Worm (Caenorhabditis elegans): Measurements from ENCODE around the gene C38C10.3.

The C38C10.3 gene

DNA sequence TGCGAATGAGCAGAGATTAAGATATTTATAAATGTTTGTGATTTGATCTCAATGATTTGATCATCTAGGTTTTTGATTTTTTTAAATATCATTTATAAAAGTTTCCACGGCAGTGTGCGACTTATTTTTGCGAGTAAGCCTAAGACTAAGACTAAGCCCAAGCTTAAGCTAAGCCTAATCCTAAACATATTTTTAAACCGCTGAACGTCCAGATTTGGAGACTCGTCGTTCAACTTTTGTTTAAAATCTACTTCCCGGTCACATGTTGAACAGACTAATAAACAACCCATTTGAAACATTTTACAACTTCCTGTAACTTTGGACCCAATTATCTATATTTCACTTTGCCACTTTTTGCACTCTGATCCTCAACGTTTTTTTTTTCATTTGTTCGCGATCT is 26.4 kb downstream of the C38C10.3 start, which contains the start of gene K04H4.5:
Gene K04H4.5, plus strand, starts transcription at position 301 of the 400 bp plus-strand sequence.
- no peak for TF ChIP-seq tbx-8 (GFP tag; optimal IDR thresholded peaks at IDR 0.05)
- no peak for TF ChIP-seq sptf-1 (tag; optimal IDR thresholded peaks at IDR 0.05)

DNA sequence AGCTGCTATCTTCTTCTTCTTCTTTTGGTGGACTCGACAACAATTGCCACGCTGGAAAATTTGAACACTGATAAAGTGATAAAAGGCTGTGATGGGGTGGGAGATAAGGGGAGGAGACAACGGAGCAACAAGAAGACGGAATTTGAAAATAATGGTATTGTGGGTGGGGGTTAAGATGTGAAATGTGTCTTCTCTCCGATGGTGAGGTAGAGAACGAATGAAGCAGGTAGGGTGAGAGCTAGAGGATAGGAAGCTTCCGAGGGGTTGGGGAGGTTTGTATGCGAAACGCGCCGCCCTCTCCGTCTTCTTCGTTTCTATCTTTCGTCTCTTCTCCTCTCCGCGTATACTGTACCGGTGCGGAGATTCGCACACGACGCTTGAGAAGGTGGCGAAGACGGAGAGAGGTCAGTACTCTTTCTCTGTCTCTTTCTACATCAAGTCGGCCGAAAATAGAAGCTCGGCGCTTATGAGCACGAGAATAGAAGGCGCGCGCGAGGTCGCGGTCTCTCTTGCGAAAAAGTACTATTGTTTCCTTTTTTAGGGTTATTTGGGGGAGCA is 30.0 kb downstream of the C38C10.3 start, which contains the start of gene chtb-1:
Gene chtb-1, minus strand, starts transcription at position 51 of the 558 bp plus-strand sequence.
- TF ChIP-seq nhr-28 (tag; optimal IDR thresholded peaks at IDR 0.05): no peak
- TF ChIP-seq ceh-43 (GFP tag; optimal IDR thresholded peaks at IDR 0.05): no peak
- no peak for TF ChIP-seq ceh-83 (GFP tag; optimal IDR thresholded peaks at IDR 0.05)
- TF ChIP-seq pha-4 (tag; optimal IDR thresholded peaks at IDR 0.05): no peak
- TF ChIP-seq mep-1 (tag; optimal IDR thresholded peaks at IDR 0.05): no peak
- no peak for TF ChIP-seq ces-1 (GFP tag; optimal IDR thresholded peaks at IDR 0.05)
- no peak for TF ChIP-seq nhr-237 (tag; optimal IDR thresholded peaks at IDR 0.05)
- no peak for TF ChIP-seq elt-1 (tag; optimal IDR thresholded peaks at IDR 0.05; ENCODE audit: borderline replicate concordance, insufficient read depth)
- no peak for TF ChIP-seq cnd-1 (tag; optimal IDR thresholded peaks at IDR 0.05)
- no peak for TF ChIP-seq snpc-4 (tag; optimal IDR thresholded peaks at IDR 0.05)

DNA sequence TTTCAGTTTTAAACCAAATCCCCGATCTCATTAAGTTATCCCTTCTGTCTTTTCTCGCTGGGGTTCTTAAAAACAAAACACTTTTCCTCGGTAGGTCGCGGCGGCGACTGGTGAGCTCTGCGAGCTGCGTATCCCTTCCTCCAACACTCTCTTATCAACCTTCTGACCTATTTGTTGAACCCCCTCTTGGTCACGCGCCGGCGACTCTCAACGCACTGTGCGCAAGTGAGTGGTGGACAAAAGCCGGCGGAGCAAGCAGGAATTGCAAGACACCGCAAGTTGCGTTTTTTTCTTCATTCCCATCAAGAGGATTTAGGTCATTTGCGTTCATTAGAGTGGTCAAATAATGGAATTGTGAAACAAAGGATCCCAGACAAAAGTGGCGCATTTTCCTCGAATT is 31.6 kb downstream of the C38C10.3 start:
- TF ChIP-seq pha-4 (tag; optimal IDR thresholded peaks at IDR 0.05): peak; percentile 34
- TF ChIP-seq ceh-83 (GFP tag; optimal IDR thresholded peaks at IDR 0.05): no peak
- no peak for TF ChIP-seq nhr-2 (tag; optimal IDR thresholded peaks at IDR 0.05)
- no peak for TF ChIP-seq sptf-1 (tag; optimal IDR thresholded peaks at IDR 0.05)

DNA sequence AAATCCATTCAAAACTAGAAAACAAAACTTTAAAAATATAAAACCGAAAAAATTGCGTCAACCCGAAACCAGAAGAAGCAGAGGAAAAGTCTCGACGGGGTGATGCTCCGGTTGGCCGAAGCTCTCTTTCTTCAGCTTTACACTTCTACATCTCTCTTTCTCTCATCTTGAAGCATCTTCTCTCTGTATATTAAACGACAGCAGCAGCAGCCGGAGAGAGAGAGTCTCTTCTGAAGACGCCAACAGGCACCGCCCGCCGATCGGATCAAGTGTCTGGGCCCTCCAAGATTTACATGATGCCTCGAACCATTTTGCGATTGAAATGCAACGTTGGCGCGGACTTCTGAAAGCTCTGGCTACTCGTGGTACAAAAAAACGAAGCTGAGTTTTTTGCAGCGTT is 38.7 kb downstream of the C38C10.3 start:
- TF ChIP-seq unc-62 (GFP tag; optimal IDR thresholded peaks at IDR 0.05) (peak; percentile 24), hlh-1 (tag; optimal IDR thresholded peaks at IDR 0.05) (peak; percentile 91), cnd-1 (tag; optimal IDR thresholded peaks at IDR 0.05) (no peak), lin-13 (tag; optimal IDR thresholded peaks at IDR 0.05) (no peak), nhr-76 (tag; optimal IDR thresholded peaks at IDR 0.05) (no peak)

DNA sequence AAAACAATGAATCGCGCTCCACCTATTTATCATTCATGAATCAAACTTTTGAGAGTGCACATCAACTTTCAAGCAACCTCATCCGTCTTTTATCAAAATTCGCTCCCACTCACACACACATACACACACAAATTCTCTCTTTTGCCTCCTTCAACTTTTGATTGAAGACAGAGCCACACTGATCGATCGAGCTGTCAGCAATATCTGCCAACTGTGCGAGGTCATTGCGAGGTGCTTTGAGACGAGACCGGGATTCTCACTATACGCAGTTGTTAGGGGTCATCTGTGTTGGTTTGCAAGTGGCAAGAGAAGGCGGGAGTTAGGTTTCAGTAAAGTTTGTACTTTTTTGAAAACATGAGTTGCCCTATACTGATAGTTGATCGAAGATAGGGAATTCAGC is 39.3 kb downstream of the C38C10.3 start:
- no peak for TF ChIP-seq blmp-1 (tag; optimal IDR thresholded peaks at IDR 0.05)
- no peak for TF ChIP-seq lin-32 (GFP tag; optimal IDR thresholded peaks at IDR 0.05)
- no peak for TF ChIP-seq unc-120 (tag; optimal IDR thresholded peaks at IDR 0.05; ENCODE audit: poor library complexity, severe bottlenecking)
- no peak for TF ChIP-seq nhr-28 (tag; optimal IDR thresholded peaks at IDR 0.05)
- TF ChIP-seq mep-1 (tag; optimal IDR thresholded peaks at IDR 0.05): no peak
- no peak for TF ChIP-seq ham-2 (GFP tag; optimal IDR thresholded peaks at IDR 0.05)
- TF ChIP-seq unc-62 (GFP tag; optimal IDR thresholded peaks at IDR 0.05): peak; percentile 98
- peak; percentile 99 for TF ChIP-seq hlh-1 (tag; optimal IDR thresholded peaks at IDR 0.05)
- TF ChIP-seq sptf-1 (tag; optimal IDR thresholded peaks at IDR 0.05): no peak

DNA sequence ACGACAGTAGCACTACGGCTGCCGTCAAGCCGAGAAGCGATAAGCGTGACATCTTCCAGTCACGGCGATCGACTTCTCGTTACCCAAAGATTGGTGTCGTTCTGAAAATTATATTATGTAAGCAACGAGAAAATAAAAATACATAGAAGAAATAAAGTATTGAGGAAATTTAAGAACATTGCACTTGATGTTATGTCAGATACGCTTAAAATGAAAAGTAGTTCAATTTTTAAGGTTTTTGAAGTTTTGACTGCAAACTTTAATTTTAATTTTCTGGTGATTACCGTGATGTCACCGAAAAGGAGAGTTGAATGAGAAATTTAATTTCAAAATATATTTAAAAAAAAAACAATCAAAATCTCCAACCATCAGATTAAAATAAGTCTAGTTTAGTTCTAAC is 41.1 kb downstream of the C38C10.3 start, which contains the start of gene emb-9:
Gene emb-9, minus strand, starts transcription at position 101 of the 400 bp plus-strand sequence.
- no peak for TF ChIP-seq hlh-1 (tag; optimal IDR thresholded peaks at IDR 0.05)
- no peak for TF ChIP-seq sptf-1 (tag; optimal IDR thresholded peaks at IDR 0.05)
- no peak for TF ChIP-seq M03D4.4 (tag; optimal IDR thresholded peaks at IDR 0.05)
- no peak for TF ChIP-seq ztf-11 (tag; optimal IDR thresholded peaks at IDR 0.05)
- TF ChIP-seq ceh-43 (GFP tag; optimal IDR thresholded peaks at IDR 0.05): no peak
- no peak for TF ChIP-seq unc-62 (GFP tag; optimal IDR thresholded peaks at IDR 0.05)
- TF ChIP-seq mls-2 (tag; optimal IDR thresholded peaks at IDR 0.05): no peak
- TF ChIP-seq unc-120 (tag; optimal IDR thresholded peaks at IDR 0.05; ENCODE audit: poor library complexity, severe bottlenecking): no peak

DNA sequence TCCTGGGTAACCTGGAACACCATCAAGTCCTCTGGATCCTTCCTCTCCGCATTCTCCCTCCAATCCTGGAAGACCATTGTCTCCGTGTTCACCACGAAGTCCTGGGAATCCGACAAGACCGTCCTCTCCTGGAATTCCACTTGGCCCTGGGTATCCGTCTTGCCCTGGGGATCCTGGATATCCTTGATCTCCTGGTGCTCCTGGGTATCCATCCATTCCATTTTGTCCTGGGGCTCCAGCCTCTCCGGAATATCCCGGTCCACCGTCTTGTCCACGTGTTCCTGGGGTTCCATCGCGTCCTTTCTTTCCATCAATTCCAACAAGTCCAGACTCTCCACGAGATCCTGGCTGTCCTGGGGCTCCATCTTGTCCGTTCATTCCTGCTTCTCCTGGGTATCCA is 45.4 kb downstream of the C38C10.3 start:
- TF ChIP-seq hlh-1 (tag; optimal IDR thresholded peaks at IDR 0.05): no peak
- TF ChIP-seq pha-4 (tag; optimal IDR thresholded peaks at IDR 0.05): no peak
- TF ChIP-seq blmp-1 (tag; optimal IDR thresholded peaks at IDR 0.05): no peak
- TF ChIP-seq drap-1 (GFP tag; optimal IDR thresholded peaks at IDR 0.05): no peak
- TF ChIP-seq snpc-4 (tag; optimal IDR thresholded peaks at IDR 0.05): no peak
- TF ChIP-seq nhr-28 (tag; optimal IDR thresholded peaks at IDR 0.05): no peak
- no peak for TF ChIP-seq lin-13 (tag; optimal IDR thresholded peaks at IDR 0.05)
